Worm (Caenorhabditis elegans) whole organism, L2 larva: ENCODE measurements around the gene exos-7.

ENCODE experiments used
- C34F6.9 ChIP-seq: fragments of 150-350 bp; optimal IDR thresholded peaks from 2 replicates; lab custom pipeline; 2014; ENCODE audit warnings: missing biosample characterization, missing genetic modification characterization
- F13H6.1 ChIP-seq: sonication (generic microtip); optimal IDR thresholded peaks from 2 replicates; lab custom pipeline; 2016; ENCODE audit warnings: missing genetic modification characterization, missing compliant biosample characterization
- alr-1 ChIP-seq: fragments of 150-350 bp; optimal IDR thresholded peaks from 2 replicates; lab custom pipeline; 2014; ENCODE audit warnings: missing biosample characterization, missing genetic modification characterization
- ama-1 ChIP-seq: fragments of 150-350 bp; optimal IDR thresholded peaks from 2 replicates; lab custom pipeline; 2018; ENCODE audit warnings: inconsistent platforms
- blmp-1 ChIP-seq: sonication (generic microtip); optimal IDR thresholded peaks from 2 replicates; lab custom pipeline; 2017; ENCODE audit warnings: missing genetic modification characterization, mild to moderate bottlenecking, missing compliant biosample characterization, antibody characterized with exemption, moderate library complexity; ENCODE audit not compliant: insufficient read depth
- ceh-16 ChIP-seq: fragments of 150-350 bp; optimal IDR thresholded peaks from 2 replicates; lab custom pipeline; 2014; ENCODE audit warnings: missing biosample characterization, missing genetic modification characterization
- ceh-82 ChIP-seq: fragments of 150-350 bp; optimal IDR thresholded peaks from 2 replicates; lab custom pipeline; 2014; ENCODE audit warnings: missing biosample characterization, missing genetic modification characterization
- dmd-4 ChIP-seq: sonication (generic microtip); optimal IDR thresholded peaks from 2 replicates; lab custom pipeline; 2017; ENCODE audit warnings: missing biosample characterization, missing genetic modification characterization
- egl-27 ChIP-seq: sonication (generic microtip); optimal IDR thresholded peaks from 3 replicates; lab custom pipeline; 2017; ENCODE audit warnings: missing biosample characterization, missing genetic modification reagents, missing genetic modification characterization
- elt-3 ChIP-seq: sonication (generic microtip); optimal IDR thresholded peaks from 2 replicates; lab custom pipeline; 2017; ENCODE audit warnings: missing biosample characterization, missing genetic modification characterization
- fos-1 ChIP-seq: fragments of 150-350 bp; optimal IDR thresholded peaks from 2 replicates; lab custom pipeline; 2014; ENCODE audit warnings: missing biosample characterization, missing genetic modification characterization
- gmeb-1 ChIP-seq: fragments of 150-350 bp; optimal IDR thresholded peaks from 2 replicates; lab custom pipeline; 2014; ENCODE audit warnings: missing biosample characterization, missing genetic modification characterization
- lin-11 ChIP-seq: fragments of 150-350 bp; sonication (generic microtip); optimal IDR thresholded peaks from 2 replicates; lab custom pipeline; 2014; ENCODE audit warnings: missing biosample characterization, missing genetic modification characterization, inconsistent platforms, mixed read lengths
- lin-13 ChIP-seq: fragments of 150-350 bp; optimal IDR thresholded peaks from 2 replicates; lab custom pipeline; 2014; ENCODE audit warnings: missing biosample characterization, missing genetic modification reagents, missing genetic modification characterization
- lin-39 ChIP-seq: fragments of 150-350 bp; optimal IDR thresholded peaks from 2 replicates; lab custom pipeline; 2014; ENCODE audit warnings: missing biosample characterization, missing genetic modification reagents, missing genetic modification characterization
- mdl-1 ChIP-seq, 2 experiments: fragments of 150-350 bp in 1 of 2; sonication (generic microtip) in 1 of 2; optimal IDR thresholded peaks; 2 replicates each; lab custom pipeline; 2017; ENCODE audit warnings: missing biosample characterization in 2 of 2, missing genetic modification characterization in 2 of 2
- nhr-12 ChIP-seq: fragments of 150-350 bp; optimal IDR thresholded peaks from 2 replicates; lab custom pipeline; 2014; ENCODE audit warnings: missing biosample characterization, missing genetic modification characterization
- nhr-129 ChIP-seq: fragments of 150-350 bp; optimal IDR thresholded peaks from 2 replicates; lab custom pipeline; 2014; ENCODE audit warnings: missing biosample characterization, missing genetic modification characterization
- nhr-237 ChIP-seq: fragments of 150-350 bp; optimal IDR thresholded peaks from 2 replicates; lab custom pipeline; 2014; ENCODE audit warnings: missing biosample characterization, missing genetic modification characterization
- nhr-25 ChIP-seq: fragments of 150-350 bp; sonication (generic microtip); optimal IDR thresholded peaks from 3 replicates; lab custom pipeline; 2014; ENCODE audit warnings: missing biosample characterization, missing genetic modification characterization
- nhr-6 ChIP-seq: fragments of 150-350 bp; optimal IDR thresholded peaks from 2 replicates; lab custom pipeline; 2014; ENCODE audit warnings: missing biosample characterization, missing genetic modification characterization
- sem-4 ChIP-seq: fragments of 150-350 bp; optimal IDR thresholded peaks from 2 replicates; lab custom pipeline; 2014; ENCODE audit warnings: missing biosample characterization, missing genetic modification reagents, missing genetic modification characterization
- sma-3 ChIP-seq: sonication (generic microtip); optimal IDR thresholded peaks from 2 replicates; lab custom pipeline; 2016; ENCODE audit warnings: missing genetic modification reagents, missing genetic modification characterization, missing compliant biosample characterization
- sma-9 ChIP-seq, 2 experiments: fragments of 150-350 bp in 1 of 2; sonication (generic microtip) in 1 of 2; optimal IDR thresholded peaks; 2 replicates each; lab custom pipeline; 2014 to 2016; ENCODE audit warnings: missing genetic modification characterization in 2 of 2, mild to moderate bottlenecking in 1 of 2, missing biosample characterization in 1 of 2, missing compliant biosample characterization in 1 of 2, missing genetic modification reagents in 1 of 2, moderate library complexity in 1 of 2
- snpc-4 ChIP-seq: fragments of 150-350 bp; optimal IDR thresholded peaks from 2 replicates; lab custom pipeline; 2014; ENCODE audit warnings: missing biosample characterization, missing genetic modification characterization
- unc-55 ChIP-seq: fragments of 150-350 bp; sonication (generic microtip); optimal IDR thresholded peaks from 3 replicates; lab custom pipeline; 2014; ENCODE audit warnings: missing biosample characterization, missing genetic modification reagents, missing genetic modification characterization
- ztf-1 ChIP-seq: fragments of 200-800 bp; sonication (Bioruptor generic); conservative IDR thresholded peaks from 2 replicates; pipeline ENCODE4 v1.3.6; 2022; ENCODE audit warnings: missing genetic modification characterization, missing compliant biosample characterization
- ztf-11 ChIP-seq: sonication (generic microtip); optimal IDR thresholded peaks from 2 replicates; lab custom pipeline; 2017; ENCODE audit warnings: missing biosample characterization, missing genetic modification characterization

Gene exos-7

ce11 chrV:20851847-20852386 lies 13.3 kb downstream of the exos-7 start, which contains the start of gene ndua-1 (continued):
- TF ChIP-seq ceh-82 (tag; lab: Kevin White, UChicago) = no peak
- TF ChIP-seq, all 48 proteins: peak for 11

- TF ChIP-seq ztf-11 (tag; lab: Kevin White, UChicago) (no peak), nhr-129 (no peak), nhr-237 (tag; lab: Kevin White, UChicago) (no peak), elt-3 (tag; lab: Kevin White, UChicago) (no peak), mdl-1 (tag; optimal IDR thresholded peaks at IDR 0.05; lab: Kevin White, UChicago) (no peak), ceh-82 (tag; lab: Kevin White, UChicago) (no peak), sem-4 (tag; lab: Kevin White, UChicago) (no peak), ama-1 (lab: Kevin White, UChicago) (no peak), alr-1 (no peak), lin-13 (GFP tag; lab: Kevin White, UChicago) (no peak), C34F6.9 (tag; lab: Kevin White, UChicago) (no peak), sma-3 (GFP tag; lab: Kevin White, UChicago) (no peak), nhr-6 (tag; lab: Kevin White, UChicago) (no peak), F13H6.1 (tag; lab: Kevin White, UChicago) (no peak), sma-9 (GFP tag; optimal IDR thresholded peaks at IDR 0.05; lab: Kevin White, UChicago) (no peak), sma-9 (tag; optimal IDR thresholded peaks at IDR 0.05; lab: Kevin White, UChicago) (no peak)
- TF ChIP-seq, all 48 proteins: peak for 0
Observed at ce11 chrV:20853581-20854161, 15.0 kb downstream of the exos-7 start, which contains the start of gene F31D4.5. TSS of gene F31D4.5 (plus strand) at chrV:20854071.

- TF ChIP-seq nhr-25 (peak; percentile 46), egl-27 (tag; lab: Kevin White, UChicago) (no peak), blmp-1 (tag; lab: Kevin White, UChicago) (peak; percentile 90), nhr-129 (no peak)
Observed at ce11 chrV:20861080-20861479, 22.4 kb downstream of the exos-7 start, which contains the start of gene try-4. TSS of gene try-4 (minus strand) at chrV:20861153.

- TF ChIP-seq mdl-1 (tag; optimal IDR thresholded peaks at IDR 0.05; lab: Kevin White, UChicago) (no peak), nhr-237 (tag; lab: Kevin White, UChicago) (no peak), snpc-4 (tag; lab: Kevin White, UChicago) (no peak), ztf-1 (GFP tag; lab: Robert Waterston, UW) (no peak), nhr-25 (no peak), ceh-16 (no peak), lin-39 (no peak), gmeb-1 (tag; lab: Kevin White, UChicago) (no peak), lin-11 (tag; lab: Kevin White, UChicago) (no peak), nhr-12 (tag; lab: Kevin White, UChicago) (no peak), sma-3 (GFP tag; lab: Kevin White, UChicago) (no peak), ama-1 (lab: Kevin White, UChicago) (no peak), sma-9 (GFP tag; optimal IDR thresholded peaks at IDR 0.05; lab: Kevin White, UChicago) (no peak), sma-9 (tag; optimal IDR thresholded peaks at IDR 0.05; lab: Kevin White, UChicago) (no peak), ceh-82 (tag; lab: Kevin White, UChicago) (no peak), unc-55 (GFP tag; lab: Kevin White, UChicago) (no peak), nhr-6 (tag; lab: Kevin White, UChicago) (no peak), dmd-4 (tag; lab: Kevin White, UChicago) (no peak), elt-3 (tag; lab: Kevin White, UChicago) (no peak)
Observed at ce11 chrV:20862681-20863080, 24.0 kb downstream of the exos-7 start, which contains the start of gene twk-35. TSS of gene twk-35 (plus strand) at chrV:20862981.

DNA sequence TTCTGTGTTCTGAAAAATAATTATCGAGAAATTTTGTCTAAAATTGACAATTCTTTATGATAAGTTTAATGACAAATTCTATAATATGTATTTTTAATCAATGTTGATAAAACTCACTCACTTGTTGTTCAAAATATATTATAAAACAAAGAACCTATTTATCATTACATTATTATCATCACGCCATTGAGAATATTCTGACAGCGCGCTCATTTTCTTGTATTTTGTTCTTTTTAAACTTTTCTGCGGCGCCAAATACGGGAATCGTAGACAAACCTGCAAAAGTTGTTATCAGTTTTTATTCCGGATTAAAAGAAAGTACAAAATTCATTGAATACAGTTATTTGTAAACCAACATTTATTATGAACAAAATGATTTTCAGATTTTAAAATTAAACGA lies 27.7 kb downstream of the exos-7 start:
- no peak for TF ChIP-seq ceh-82 (tag; lab: Kevin White, UChicago)
- TF ChIP-seq fos-1 (tag; lab: Kevin White, UChicago) = peak; percentile 53
- TF ChIP-seq lin-39 = no peak
- TF ChIP-seq, all 48 proteins: peak for 1

ce11 chrV:20868329-20868728 lies 29.7 kb downstream of the exos-7 start, which contains the start of gene F31D4.8:
TSS of gene F31D4.8 (minus strand) at chrV:20868429.
- TF ChIP-seq fos-1 (tag; lab: Kevin White, UChicago) = no peak
- TF ChIP-seq nhr-237 (tag; lab: Kevin White, UChicago) = no peak
- TF ChIP-seq lin-13 (GFP tag; lab: Kevin White, UChicago) = no peak
- no peak for TF ChIP-seq C34F6.9 (tag; lab: Kevin White, UChicago)
- TF ChIP-seq unc-55 (GFP tag; lab: Kevin White, UChicago) = no peak
- TF ChIP-seq dmd-4 (tag; lab: Kevin White, UChicago) = no peak
